Worm (Caenorhabditis elegans) whole organism, L1 larva: ENCODE measurements around the gene C44C10.15.

Experiments
- C04F5.9 ChIP-seq: sonication (generic microtip); optimal IDR thresholded peaks from 2 replicates; lab custom pipeline; 2016; ENCODE audit warnings: missing genetic modification characterization, missing compliant biosample characterization
- C16A3.4 ChIP-seq: fragments of 150-350 bp; optimal IDR thresholded peaks from 2 replicates; lab custom pipeline; 2014; ENCODE audit warnings: missing biosample characterization, missing genetic modification characterization
- C34B4.2 ChIP-seq: sonication (generic microtip); optimal IDR thresholded peaks from 2 replicates; lab custom pipeline; 2017; ENCODE audit warnings: mild to moderate bottlenecking, missing genetic modification characterization, missing compliant biosample characterization
- F16B12.6 ChIP-seq: fragments of 150-350 bp; optimal IDR thresholded peaks from 2 replicates; lab custom pipeline; 2014; ENCODE audit warnings: missing biosample characterization, missing genetic modification characterization
- blmp-1 ChIP-seq: fragments of 150-350 bp; optimal IDR thresholded peaks from 2 replicates; lab custom pipeline; 2014; ENCODE audit warnings: missing biosample characterization, missing genetic modification characterization
- ceh-63 ChIP-seq: fragments of 200-800 bp; sonication (Bioruptor generic); optimal IDR thresholded peaks from 2 replicates; lab custom pipeline; 2018; ENCODE audit warnings: mild to moderate bottlenecking, missing genetic modification characterization, missing compliant biosample characterization
- ceh-8 ChIP-seq: fragments of 200-800 bp; sonication (Bioruptor generic); optimal IDR thresholded peaks from 2 replicates; lab custom pipeline; 2018; ENCODE audit warnings: mild to moderate bottlenecking, missing genetic modification characterization, moderate library complexity, missing compliant biosample characterization
- ceh-82 ChIP-seq, 3 experiments: fragments of 150-350 bp in 1 of 3; sonication (generic microtip) in 2 of 3; optimal IDR thresholded peaks; 2 replicates each; lab custom pipeline; 2014 to 2017; ENCODE audit warnings: missing biosample characterization in 3 of 3, missing genetic modification characterization in 3 of 3
- ceh-90 ChIP-seq: sonication (generic microtip); optimal IDR thresholded peaks from 2 replicates; lab custom pipeline; 2016; ENCODE audit warnings: missing genetic modification characterization, missing compliant biosample characterization
- ces-1 ChIP-seq: fragments of 150-350 bp; optimal IDR thresholded peaks from 2 replicates; lab custom pipeline; 2014; ENCODE audit warnings: missing biosample characterization, missing genetic modification reagents, missing genetic modification characterization
- dsc-1 ChIP-seq: sonication (generic microtip); optimal IDR thresholded peaks from 2 replicates; lab custom pipeline; 2016; ENCODE audit warnings: mild to moderate bottlenecking, missing genetic modification characterization, missing compliant biosample characterization
- egl-13 ChIP-seq: sonication (generic microtip); optimal IDR thresholded peaks from 2 replicates; lab custom pipeline; 2016; ENCODE audit warnings: missing genotype, missing genetic modification reagents, missing genetic modification characterization, missing compliant biosample characterization
- egl-27 ChIP-seq, 2 experiments: fragments of 150-350 bp in 1 of 2; sonication (generic microtip); optimal IDR thresholded peaks; 3 replicates each; lab custom pipeline; 2017 to 2018; ENCODE audit warnings: missing biosample characterization in 2 of 2, missing genetic modification characterization in 2 of 2, missing genetic modification reagents in 2 of 2
- elt-3 ChIP-seq, 6 experiments: fragments of 150-350 bp in 1 of 6; sonication (generic microtip); optimal IDR thresholded peaks; 2 replicates each; lab custom pipeline; 2017 to 2018; ENCODE audit warnings: missing biosample characterization in 6 of 6, missing genetic modification characterization in 6 of 6, inconsistent platforms in 1 of 6
- fkh-10 ChIP-seq: sonication (generic microtip); optimal IDR thresholded peaks from 2 replicates; lab custom pipeline; 2017; ENCODE audit warnings: missing biosample characterization, missing genetic modification reagents, missing genetic modification characterization
- fkh-8 ChIP-seq: sonication (generic microtip); optimal IDR thresholded peaks from 2 replicates; lab custom pipeline; 2016; ENCODE audit warnings: mild to moderate bottlenecking, missing genetic modification characterization, missing compliant biosample characterization
- fos-1 ChIP-seq: fragments of 150-350 bp; optimal IDR thresholded peaks from 2 replicates; lab custom pipeline; 2014; ENCODE audit warnings: missing biosample characterization, missing genetic modification characterization
- grh-1 ChIP-seq: fragments of 200-800 bp; sonication (Bioruptor generic); IDR thresholded peaks from 2 replicates; pipeline ENCODE4 v1.3.6; 2022; ENCODE audit warnings: missing genetic modification reagents, missing genetic modification characterization, missing compliant biosample characterization
- hlh-17 ChIP-seq: fragments of 200-800 bp; sonication (Bioruptor generic); optimal IDR thresholded peaks from 2 replicates; lab custom pipeline; 2018; ENCODE audit warnings: missing genetic modification characterization, mild to moderate bottlenecking, missing compliant biosample characterization, moderate library complexity, borderline replicate concordance
- hlh-4 ChIP-seq: sonication (generic microtip); optimal IDR thresholded peaks from 2 replicates; lab custom pipeline; 2016; ENCODE audit warnings: mild to moderate bottlenecking, missing genetic modification characterization, missing compliant biosample characterization
- hpl-2 ChIP-seq: fragments of 150-350 bp; optimal IDR thresholded peaks from 2 replicates; lab custom pipeline; 2014; ENCODE audit warnings: missing biosample characterization, missing genetic modification reagents, missing genetic modification characterization
- isw-1 ChIP-seq: fragments of 200-800 bp; sonication (Bioruptor generic); IDR thresholded peaks from 2 replicates; pipeline ENCODE4 v1.3.6; 2022; ENCODE audit warnings: missing genetic modification characterization, missing compliant biosample characterization
- lin-15B ChIP-seq: fragments of 150-350 bp; sonication (generic microtip); optimal IDR thresholded peaks from 3 replicates; lab custom pipeline; 2014; ENCODE audit warnings: missing biosample characterization, missing genetic modification characterization
- lin-35 ChIP-seq, 2 experiments: fragments of 150-350 bp; optimal IDR thresholded peaks; 2 replicates each; lab custom pipeline; 2014; ENCODE audit warnings: missing biosample characterization in 2 of 2, missing genetic modification characterization in 2 of 2, missing genetic modification reagents in 2 of 2
- lin-39 ChIP-seq: fragments of 150-350 bp; optimal IDR thresholded peaks from 2 replicates; lab custom pipeline; 2014; ENCODE audit warnings: missing biosample characterization, missing genetic modification reagents, missing genetic modification characterization
- lir-3 ChIP-seq: sonication (generic microtip); optimal IDR thresholded peaks from 2 replicates; lab custom pipeline; 2016; ENCODE audit warnings: mild to moderate bottlenecking, missing genetic modification characterization, moderate library complexity, missing compliant biosample characterization; ENCODE audit not compliant: poor library complexity
- mdl-1 ChIP-seq, 2 experiments: fragments of 150-350 bp; optimal IDR thresholded peaks; 2 replicates each; lab custom pipeline; 2014 to 2017; ENCODE audit warnings: missing biosample characterization in 2 of 2, missing genetic modification characterization in 2 of 2, inconsistent platforms in 1 of 2
- nhr-12 ChIP-seq: sonication (generic microtip); optimal IDR thresholded peaks from 2 replicates; lab custom pipeline; 2017; ENCODE audit warnings: missing biosample characterization, missing genetic modification characterization
- nhr-19 ChIP-seq: fragments of 200-800 bp; sonication (Bioruptor generic); conservative IDR thresholded peaks from 2 replicates; pipeline ENCODE4 v1.3.6; 2022; ENCODE audit warnings: missing genetic modification characterization, missing compliant biosample characterization
- nhr-20 ChIP-seq: sonication (generic microtip); optimal IDR thresholded peaks from 2 replicates; lab custom pipeline; 2016; ENCODE audit warnings: mild to moderate bottlenecking, missing genetic modification characterization, missing compliant biosample characterization
- nhr-85 ChIP-seq: sonication (generic microtip); peaks from one replicate; lab custom pipeline; 2016; ENCODE audit warnings: missing genetic modification characterization, inconsistent platforms, missing compliant biosample characterization
- nhr-90 ChIP-seq: sonication (generic microtip); optimal IDR thresholded peaks from 2 replicates; lab custom pipeline; 2016; ENCODE audit warnings: mild to moderate bottlenecking, missing genetic modification characterization, missing compliant biosample characterization; ENCODE audit not compliant: poor library complexity
- rnt-1 ChIP-seq: sonication (generic microtip); optimal IDR thresholded peaks from 2 replicates; lab custom pipeline; 2016; ENCODE audit warnings: mild to moderate bottlenecking, missing genetic modification characterization, moderate library complexity, missing compliant biosample characterization
- sptf-1 ChIP-seq: fragments of 150-350 bp; optimal IDR thresholded peaks from 2 replicates; lab custom pipeline; 2014; ENCODE audit warnings: missing biosample characterization, missing genetic modification characterization
- tbx-2 ChIP-seq: sonication (generic microtip); optimal IDR thresholded peaks from 2 replicates; lab custom pipeline; 2016; ENCODE audit warnings: missing genetic modification characterization, missing compliant biosample characterization
- unc-30 ChIP-seq: sonication (generic microtip); optimal IDR thresholded peaks from 2 replicates; lab custom pipeline; 2017; ENCODE audit warnings: missing biosample characterization, missing genetic modification characterization
- unc-86 ChIP-seq: sonication (generic microtip); optimal IDR thresholded peaks from 2 replicates; lab custom pipeline; 2016; ENCODE audit warnings: missing genetic modification characterization, missing compliant biosample characterization
- unc-98 ChIP-seq: fragments of 200-800 bp; sonication (Bioruptor generic); IDR thresholded peaks from 2 replicates; pipeline ENCODE4 v1.3.6; 2022; ENCODE audit warnings: missing genetic modification characterization, missing compliant biosample characterization
- vab-15 ChIP-seq: sonication (generic microtip); optimal IDR thresholded peaks from 2 replicates; lab custom pipeline; 2017; ENCODE audit warnings: missing genotype, mild to moderate bottlenecking, missing genetic modification characterization, missing compliant biosample characterization
- xbp-1 ChIP-seq: sonication (generic microtip); optimal IDR thresholded peaks from 2 replicates; lab custom pipeline; 2016; ENCODE audit warnings: missing genetic modification characterization, missing compliant biosample characterization
- zip-4 ChIP-seq: fragments of 200-800 bp; sonication (Bioruptor generic); optimal IDR thresholded peaks from 2 replicates; lab custom pipeline; 2018; ENCODE audit warnings: mild to moderate bottlenecking, missing genetic modification characterization, moderate library complexity, missing compliant biosample characterization

C44C10.15 gene

DNA sequence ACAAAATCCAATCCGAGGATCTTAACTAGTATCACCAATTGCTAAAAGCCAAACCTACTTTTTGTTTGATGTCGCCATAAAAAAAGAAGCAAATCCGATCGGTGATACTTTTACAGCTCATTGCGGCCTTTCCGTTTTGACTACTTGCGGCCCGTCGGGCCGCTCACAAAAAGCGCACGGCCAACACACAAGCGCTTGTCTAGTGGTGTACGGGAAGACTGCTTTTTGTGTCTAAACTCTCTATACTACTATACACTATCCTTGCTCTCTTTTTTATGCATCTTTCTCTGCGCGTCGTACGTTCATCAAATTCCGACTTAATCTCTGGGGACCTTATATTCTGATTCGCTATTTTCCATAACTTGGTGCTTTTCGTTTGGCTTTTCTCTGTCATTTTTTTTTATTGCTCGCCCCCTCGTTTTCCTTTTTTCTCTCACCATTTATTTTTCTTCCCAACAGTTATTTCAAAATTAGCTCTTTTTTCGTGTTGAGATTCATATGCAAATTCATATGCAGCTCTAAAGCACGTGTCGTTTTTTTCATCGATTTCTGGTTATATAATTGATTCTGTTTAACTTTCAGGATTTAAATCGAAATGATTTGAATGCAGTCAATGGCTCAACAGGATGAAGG lies 33.5 kb downstream of the C44C10.15 start, which contains the start of gene noca-2 (continued):
- TF ChIP-seq fkh-8 (tag; lab: Kevin White, UChicago), result no peak
- TF ChIP-seq C04F5.9, result no peak
- peak; percentile 11 for TF ChIP-seq xbp-1
- no peak for TF ChIP-seq C16A3.4 (tag; lab: Kevin White, UChicago)
- TF ChIP-seq sptf-1 (tag; lab: Kevin White, UChicago), result no peak
- TF ChIP-seq nhr-20 (tag; lab: Kevin White, UChicago), result peak; percentile 13
- TF ChIP-seq nhr-19, result no peak
- TF ChIP-seq lir-3, result no peak
- no peak for TF ChIP-seq ceh-63 (GFP tag; lab: Kevin White, UChicago)
- TF ChIP-seq dsc-1 (tag; lab: Kevin White, UChicago), result no peak
- TF ChIP-seq rnt-1 (tag; lab: Kevin White, UChicago), result peak; percentile 21
- no peak for TF ChIP-seq F16B12.6
- no peak for TF ChIP-seq ces-1
- no peak for TF ChIP-seq C34B4.2 (tag; lab: Kevin White, UChicago)
- TF ChIP-seq unc-98 (GFP tag; lab: Robert Waterston, UW), result no peak
- TF ChIP-seq unc-86 (tag; lab: Kevin White, UChicago), result peak; percentile 11
- no peak for TF ChIP-seq unc-30 (tag; lab: Kevin White, UChicago)
- no peak for TF ChIP-seq hlh-17 (GFP tag; lab: Kevin White, UChicago)
- TF ChIP-seq egl-27 (tag; optimal IDR thresholded peaks at IDR 0.05; lab: Kevin White, UChicago), result no peak
- no peak for TF ChIP-seq lin-39 (tag; lab: Kevin White, UChicago)
- no peak for TF ChIP-seq grh-1 (GFP tag; lab: Robert Waterston, UW)
- no peak for TF ChIP-seq fkh-10 (GFP tag; lab: Kevin White, UChicago)
- TF ChIP-seq ceh-8 (GFP tag; lab: Kevin White, UChicago), result no peak
- TF ChIP-seq ceh-82 (tag; optimal IDR thresholded peaks at IDR 0.05; lab: Kevin White, UChicago), result peak; percentile 3 to 39 (median 8)
- no peak for TF ChIP-seq lin-35 (GFP tag; optimal IDR thresholded peaks at IDR 0.05; lab: Kevin White, UChicago)
- TF ChIP-seq zip-4 (GFP tag; lab: Kevin White, UChicago), result no peak
- TF ChIP-seq fos-1, result no peak
- no peak for TF ChIP-seq nhr-90 (tag; lab: Kevin White, UChicago)
- TF ChIP-seq vab-15 (tag; lab: Kevin White, UChicago), result no peak
- no peak for TF ChIP-seq hpl-2
- no peak for TF ChIP-seq ceh-90 (tag; lab: Kevin White, UChicago)
- TF ChIP-seq egl-13 (tag; lab: Kevin White, UChicago), result no peak
- TF ChIP-seq nhr-12 (tag; lab: Kevin White, UChicago), result no peak
- TF ChIP-seq mdl-1 (tag; optimal IDR thresholded peaks at IDR 0.05; lab: Kevin White, UChicago), result no peak

DNA sequence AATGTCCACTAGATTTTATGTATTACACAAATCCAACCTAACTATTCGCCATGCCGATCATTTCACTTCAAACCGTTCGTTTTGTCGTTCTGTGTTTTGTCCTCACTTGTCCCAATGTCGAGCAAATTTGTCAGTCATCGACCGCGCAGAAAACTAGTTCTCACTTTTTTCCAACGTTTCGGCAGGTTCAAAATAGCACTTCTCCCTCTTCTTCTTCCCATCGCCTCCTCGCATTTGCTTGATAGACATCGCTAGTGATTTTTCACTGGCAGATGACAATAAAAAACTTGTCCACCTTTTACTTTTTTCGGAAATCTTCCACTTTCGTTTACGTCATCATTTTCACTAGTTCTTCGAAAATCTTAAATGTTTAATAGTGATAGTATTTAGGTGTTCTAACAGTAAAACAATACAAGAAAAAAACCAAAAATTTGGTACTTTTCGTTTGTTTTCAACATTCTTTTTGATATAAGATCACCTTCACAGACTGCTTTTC lies 34.6 kb downstream of the C44C10.15 start:
- TF ChIP-seq nhr-85 (tag; lab: Kevin White, UChicago) (no peak), fos-1 (no peak), blmp-1 (peak; percentile 96), lin-15B (no peak), isw-1 (GFP tag; lab: Robert Waterston, UW) (no peak), elt-3 (tag; optimal IDR thresholded peaks at IDR 0.05; lab: Kevin White, UChicago) (peak in 1 of 6 experiments; percentile 16), C34B4.2 (tag; lab: Kevin White, UChicago) (no peak), tbx-2 (tag; lab: Kevin White, UChicago) (no peak), hlh-4 (tag; lab: Kevin White, UChicago) (no peak), lin-35 (GFP tag; optimal IDR thresholded peaks at IDR 0.05; lab: Kevin White, UChicago) (no peak)
